Fruit fly (Drosophila melanogaster) whole organism, prepupa: Measurements from ENCODE around the gene Jhbp13.
A peak's percentile ranks its signal among the peaks of the same experiment; 100 is the strongest.

Source experiments
- Blimp-1 ChIP-seq: fragments of 200-800 bp; sonication (Bioruptor generic); optimal IDR thresholded peaks from 3 replicates; lab custom pipeline; 2017; ENCODE audit warnings: missing biosample characterization, missing genetic modification characterization, mild to moderate bottlenecking, moderate library complexity, missing genetic modification reagents
- CG10631 ChIP-seq: fragments of 200-800 bp; sonication (Bioruptor generic); optimal IDR thresholded peaks from 2 replicates; lab custom pipeline; 2016; ENCODE audit warnings: missing biosample characterization, missing genetic modification characterization
- CG10669 ChIP-seq: fragments of 200-800 bp; sonication (Bioruptor generic); optimal IDR thresholded peaks from 3 replicates; lab custom pipeline; 2018; ENCODE audit warnings: missing biosample characterization, mild to moderate bottlenecking, missing genetic modification characterization, moderate library complexity
- CG11294 ChIP-seq: fragments of 200-800 bp; sonication (Bioruptor generic); IDR thresholded peaks from 2 replicates; pipeline ENCODE4 v1.3.6; 2022; ENCODE audit warnings: missing biosample characterization, missing genetic modification characterization
- CG11762 ChIP-seq: fragments of 200-800 bp; sonication (Bioruptor generic); optimal IDR thresholded peaks from 3 replicates; lab custom pipeline; 2016; ENCODE audit warnings: missing biosample characterization, missing genetic modification characterization; ENCODE audit not compliant: insufficient read depth
- CG15336 ChIP-seq: fragments of 200-800 bp; sonication (Bioruptor generic); IDR thresholded peaks from 2 replicates; pipeline ENCODE4 v1.3.6; 2022; ENCODE audit warnings: missing biosample characterization, missing genetic modification characterization
- CG1621 ChIP-seq: fragments of 200-800 bp; sonication (Bioruptor generic); optimal IDR thresholded peaks from 3 replicates; lab custom pipeline; 2018; ENCODE audit warnings: missing biosample characterization, mild to moderate bottlenecking, missing genetic modification characterization
- CG3032 ChIP-seq: fragments of 200-800 bp; optimal IDR thresholded peaks from 2 replicates; lab custom pipeline; 2019; ENCODE audit warnings: missing biosample characterization, mild to moderate bottlenecking, missing genetic modification characterization, moderate library complexity
- CG31627 ChIP-seq: fragments of 200-800 bp; sonication (Bioruptor generic); optimal IDR thresholded peaks from 3 replicates; lab custom pipeline; 2016; ENCODE audit warnings: missing biosample characterization, missing genetic modification characterization
- CG32006 ChIP-seq: fragments of 200-800 bp; sonication (Bioruptor generic); optimal IDR thresholded peaks from 3 replicates; lab custom pipeline; 2017; ENCODE audit warnings: missing biosample characterization, mild to moderate bottlenecking, missing genetic modification characterization
- CG3919 ChIP-seq: fragments of 200-800 bp; sonication (Bioruptor generic); optimal IDR thresholded peaks from 3 replicates; lab custom pipeline; 2016; ENCODE audit warnings: missing biosample characterization, missing genetic modification characterization
- CG4318 ChIP-seq: fragments of 200-800 bp; sonication (Bioruptor generic); optimal IDR thresholded peaks from 3 replicates; lab custom pipeline; 2017; ENCODE audit warnings: missing biosample characterization, mild to moderate bottlenecking, missing genetic modification characterization
- CG6163 ChIP-seq: fragments of 200-800 bp; sonication (Bioruptor generic); IDR thresholded peaks from 3 replicates; pipeline ENCODE4 v1.3.6; 2022; ENCODE audit warnings: missing biosample characterization, missing genetic modification characterization
- CG6276 ChIP-seq: fragments of 200-800 bp; sonication (Bioruptor generic); optimal IDR thresholded peaks from 2 replicates; lab custom pipeline; 2017; ENCODE audit warnings: missing biosample characterization, mild to moderate bottlenecking, missing genetic modification characterization
- CG6792 ChIP-seq: fragments of 200-800 bp; sonication (Bioruptor generic); optimal IDR thresholded peaks from 3 replicates; lab custom pipeline; 2016; ENCODE audit warnings: missing biosample characterization, missing genetic modification characterization
- CG6808 ChIP-seq: fragments of 200-800 bp; sonication (Bioruptor generic); optimal IDR thresholded peaks from 3 replicates; lab custom pipeline; 2017; ENCODE audit warnings: missing biosample characterization, missing genetic modification characterization, mild to moderate bottlenecking, moderate library complexity, missing genetic modification reagents
- CG6854 ChIP-seq: fragments of 200-800 bp; sonication (Bioruptor generic); optimal IDR thresholded peaks from 2 replicates; lab custom pipeline; 2017; ENCODE audit warnings: missing biosample characterization, mild to moderate bottlenecking, missing genetic modification characterization
- CG7368 ChIP-seq: fragments of 200-800 bp; sonication (Bioruptor generic); optimal IDR thresholded peaks from 3 replicates; lab custom pipeline; 2016; ENCODE audit warnings: missing biosample characterization, missing genetic modification characterization
- CG8119 ChIP-seq: fragments of 200-800 bp; sonication (Bioruptor generic); IDR thresholded peaks from 3 replicates; pipeline ENCODE4 v1.3.6; 2022; ENCODE audit warnings: missing biosample characterization, missing genetic modification characterization
- CG8319 ChIP-seq: fragments of 200-800 bp; sonication (Bioruptor generic); optimal IDR thresholded peaks from 3 replicates; lab custom pipeline; 2016; ENCODE audit warnings: missing biosample characterization, missing genetic modification characterization
- CG8632 ChIP-seq: fragments of 200-800 bp; sonication (Bioruptor generic); optimal IDR thresholded peaks from 3 replicates; lab custom pipeline; 2016; ENCODE audit warnings: missing biosample characterization, missing genetic modification characterization
- CG9139 ChIP-seq: fragments of 200-800 bp; sonication (Bioruptor generic); optimal IDR thresholded peaks from 3 replicates; lab custom pipeline; 2017; ENCODE audit warnings: missing biosample characterization, mild to moderate bottlenecking, missing genetic modification characterization
- Eip75B ChIP-seq: fragments of 200-800 bp; sonication (Bioruptor generic); optimal IDR thresholded peaks from 3 replicates; lab custom pipeline; 2016; ENCODE audit warnings: missing biosample characterization, missing genetic modification characterization
- Eip78C ChIP-seq: fragments of 200-800 bp; sonication (Bioruptor generic); peaks from one replicate; lab custom pipeline; 2016; ENCODE audit warnings: missing biosample characterization, missing genetic modification characterization
- Eip93F ChIP-seq: fragments of 200-800 bp; sonication (Bioruptor generic); optimal IDR thresholded peaks from 2 replicates; lab custom pipeline; 2016; ENCODE audit warnings: missing biosample characterization, mild to moderate bottlenecking, missing genetic modification characterization
- Ets21C ChIP-seq: fragments of 200-800 bp; sonication (Bioruptor generic); optimal IDR thresholded peaks from 3 replicates; lab custom pipeline; 2016; ENCODE audit warnings: missing biosample characterization, missing genetic modification characterization
- Ets96B ChIP-seq: fragments of 200-800 bp; optimal IDR thresholded peaks from 2 replicates; lab custom pipeline; 2019; ENCODE audit warnings: missing biosample characterization, mild to moderate bottlenecking, missing genetic modification characterization, moderate library complexity
- Gug ChIP-seq: fragments of 200-800 bp; sonication (Bioruptor generic); IDR thresholded peaks from 2 replicates; pipeline ENCODE4 v1.3.6; 2022; ENCODE audit warnings: missing biosample characterization, missing genetic modification characterization
- Hr39 ChIP-seq: fragments of 200-800 bp; sonication (Bioruptor generic); optimal IDR thresholded peaks from 2 replicates; lab custom pipeline; 2016; ENCODE audit warnings: missing biosample characterization, missing genetic modification characterization
- Met ChIP-seq: fragments of 200-800 bp; sonication (Bioruptor generic); optimal IDR thresholded peaks from 3 replicates; lab custom pipeline; 2016; ENCODE audit warnings: missing biosample characterization, missing genetic modification characterization
- Smox ChIP-seq: fragments of 200-800 bp; sonication (Bioruptor generic); optimal IDR thresholded peaks from 3 replicates; lab custom pipeline; 2016; ENCODE audit warnings: missing biosample characterization, missing genetic modification characterization
- Sox102F ChIP-seq: fragments of 200-800 bp; sonication (Bioruptor generic); optimal IDR thresholded peaks from 2 replicates; lab custom pipeline; 2016; ENCODE audit warnings: missing biosample characterization, mild to moderate bottlenecking, missing genetic modification characterization
- Sox14 ChIP-seq: fragments of 200-800 bp; sonication (Bioruptor generic); optimal IDR thresholded peaks from 3 replicates; lab custom pipeline; 2016; ENCODE audit warnings: missing biosample characterization, missing genetic modification characterization
- Sox15 ChIP-seq: fragments of 200-800 bp; sonication (Bioruptor generic); optimal IDR thresholded peaks from 3 replicates; lab custom pipeline; 2016; ENCODE audit warnings: missing biosample characterization, missing genetic modification characterization
- acj6 ChIP-seq: fragments of 200-800 bp; sonication (Bioruptor generic); optimal IDR thresholded peaks from 3 replicates; lab custom pipeline; 2016; ENCODE audit warnings: missing biosample characterization, missing genetic modification characterization
- cyc ChIP-seq: fragments of 200-800 bp; sonication (Bioruptor generic); optimal IDR thresholded peaks from 3 replicates; lab custom pipeline; 2016; ENCODE audit warnings: missing biosample characterization, missing genetic modification characterization
- dac ChIP-seq: fragments of 200-800 bp; sonication (Bioruptor generic); optimal IDR thresholded peaks from 2 replicates; lab custom pipeline; 2017; ENCODE audit warnings: missing biosample characterization, mild to moderate bottlenecking, missing genetic modification characterization
- dsx ChIP-seq: fragments of 200-800 bp; optimal IDR thresholded peaks from 3 replicates; lab custom pipeline; 2019; ENCODE audit warnings: missing biosample characterization, mild to moderate bottlenecking, missing genetic modification characterization, moderate library complexity; ENCODE audit not compliant: poor library complexity, severe bottlenecking
- eg ChIP-seq: fragments of 200-800 bp; sonication (Bioruptor generic); IDR thresholded peaks from 3 replicates; pipeline ENCODE4 v1.3.6; 2022; ENCODE audit warnings: missing biosample characterization, missing genetic modification characterization
- esn ChIP-seq: fragments of 200-800 bp; sonication (Bioruptor generic); optimal IDR thresholded peaks from 2 replicates; lab custom pipeline; 2016; ENCODE audit warnings: missing biosample characterization, mild to moderate bottlenecking, missing genetic modification characterization, moderate library complexity
- fd59A ChIP-seq: fragments of 200-800 bp; sonication (Bioruptor generic); optimal IDR thresholded peaks from 2 replicates; lab custom pipeline; 2017; ENCODE audit warnings: missing biosample characterization, mild to moderate bottlenecking, missing genetic modification characterization, missing genetic modification reagents
- fd85E ChIP-seq: fragments of 200-800 bp; sonication (Bioruptor generic); optimal IDR thresholded peaks from 3 replicates; lab custom pipeline; 2016; ENCODE audit warnings: missing biosample characterization, missing genetic modification characterization
- fkh ChIP-seq: fragments of 200-800 bp; sonication (Bioruptor generic); optimal IDR thresholded peaks from 3 replicates; lab custom pipeline; 2017; ENCODE audit warnings: missing biosample characterization, mild to moderate bottlenecking, missing genetic modification characterization, moderate library complexity
- lz ChIP-seq: fragments of 200-800 bp; sonication (Bioruptor generic); optimal IDR thresholded peaks from 3 replicates; lab custom pipeline; 2016; ENCODE audit warnings: missing biosample characterization, missing genetic modification characterization
- net ChIP-seq: fragments of 200-800 bp; sonication (Bioruptor generic); optimal IDR thresholded peaks from 3 replicates; lab custom pipeline; 2016; ENCODE audit warnings: missing biosample characterization, missing genetic modification characterization
- pdm3 ChIP-seq: fragments of 200-800 bp; sonication (Bioruptor generic); optimal IDR thresholded peaks from 3 replicates; lab custom pipeline; 2016; ENCODE audit warnings: missing biosample characterization, missing genetic modification characterization
- salr ChIP-seq, 2 experiments: fragments of 200-800 bp; sonication (Bioruptor generic); optimal IDR thresholded peaks; 3 replicates each; lab custom pipeline; 2016 to 2018; ENCODE audit warnings: missing biosample characterization in 2 of 2, missing genetic modification characterization in 2 of 2, mild to moderate bottlenecking in 1 of 2
- spab ChIP-seq: fragments of 200-800 bp; sonication (Bioruptor generic); optimal IDR thresholded peaks from 2 replicates; lab custom pipeline; 2017; ENCODE audit warnings: missing biosample characterization, mild to moderate bottlenecking, missing genetic modification characterization, missing genetic modification reagents
- svp ChIP-seq: fragments of 200-800 bp; sonication (Bioruptor generic); peaks from one replicate; lab custom pipeline; 2016; ENCODE audit warnings: missing biosample characterization, missing genetic modification characterization
- topi ChIP-seq: fragments of 200-800 bp; sonication (Bioruptor generic); optimal IDR thresholded peaks from 3 replicates; lab custom pipeline; 2016; ENCODE audit warnings: missing biosample characterization, missing genetic modification characterization
- vri ChIP-seq: fragments of 200-800 bp; sonication (Bioruptor generic); optimal IDR thresholded peaks from 3 replicates; lab custom pipeline; 2016; ENCODE audit warnings: missing biosample characterization, mild to moderate bottlenecking, missing genetic modification characterization

The Jhbp13 gene

dm6 chr2L:13286456-13286855 is 46.7 kb downstream of the Jhbp13 start, which contains the start of the genes Drep4 and Uvrag (continued):
- no peak for TF ChIP-seq Sox102F (GFP tag; lab: Kevin White, UChicago)
- no peak for TF ChIP-seq CG6276 (GFP tag; lab: Kevin White, UChicago)
- TF ChIP-seq CG32006 (GFP tag; lab: Kevin White, UChicago), result no peak
- TF ChIP-seq acj6 (GFP tag; lab: Kevin White, UChicago), result peak; percentile 70
- TF ChIP-seq CG7368, result no peak
- TF ChIP-seq CG10669, result no peak
- no peak for TF ChIP-seq lz (GFP tag; lab: Kevin White, UChicago)
- TF ChIP-seq net (GFP tag; lab: Kevin White, UChicago), result no peak
- peak; percentile 60 for TF ChIP-seq esn (GFP tag; lab: Kevin White, UChicago)

DNA sequence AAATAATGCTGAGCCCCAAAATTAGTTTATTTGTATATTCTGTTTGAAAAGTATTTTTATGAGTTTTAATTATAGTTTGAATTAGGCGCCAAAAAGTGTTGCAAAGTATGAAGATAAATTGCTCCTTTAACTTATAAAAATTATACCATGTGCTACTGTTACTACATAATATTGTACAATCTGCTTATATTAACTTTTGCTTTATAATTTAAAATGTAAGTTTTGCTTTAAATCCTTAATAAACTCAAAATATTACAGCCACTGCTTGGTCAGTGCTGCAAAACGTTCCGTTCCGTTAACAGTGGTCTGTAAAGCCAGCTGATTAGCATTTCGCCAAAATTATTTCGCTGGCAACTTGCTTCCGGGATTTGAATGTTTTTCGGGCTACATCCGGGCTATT is 49.9 kb downstream of the Jhbp13 start, which contains the start of gene CG31729:
Gene CG31729, plus strand, starts transcription at position 309 of the 400 bp plus-strand sequence.
- TF ChIP-seq acj6 (GFP tag; lab: Kevin White, UChicago), result peak; percentile 15
- TF ChIP-seq cyc, result peak; percentile 55
- no peak for TF ChIP-seq CG9139 (GFP tag; lab: Kevin White, UChicago)
- TF ChIP-seq CG6792 (GFP tag; lab: Kevin White, UChicago), result no peak
- no peak for TF ChIP-seq Smox (GFP tag; lab: Kevin White, UChicago)
- peak; percentile 28 for TF ChIP-seq Hr39
- peak; percentile 51 for TF ChIP-seq topi (GFP tag; lab: Kevin White, UChicago)
- TF ChIP-seq CG10631, result peak; percentile 2
- no peak for TF ChIP-seq CG8119 (GFP tag; lab: Robert Waterston, UW)
- no peak for TF ChIP-seq fd85E
- no peak for TF ChIP-seq CG6854 (GFP tag; lab: Kevin White, UChicago)
- TF ChIP-seq net (GFP tag; lab: Kevin White, UChicago), result no peak
- no peak for TF ChIP-seq Ets21C (GFP tag; lab: Kevin White, UChicago)
- peak; percentile 25 for TF ChIP-seq pdm3
- no peak for TF ChIP-seq Sox14
- TF ChIP-seq CG3919, result peak; percentile 61
- no peak for TF ChIP-seq CG3032
- no peak for TF ChIP-seq fd59A (GFP tag; lab: Kevin White, UChicago)
- no peak for TF ChIP-seq CG1621 (tag; lab: Kevin White, UChicago)
- no peak for TF ChIP-seq Ets96B (tag; lab: Kevin White, UChicago)
- no peak for TF ChIP-seq fkh (GFP tag; lab: Kevin White, UChicago)
- TF ChIP-seq CG8632 (GFP tag; lab: Kevin White, UChicago), result no peak
- no peak for TF ChIP-seq CG15336
- no peak for TF ChIP-seq CG6163 (GFP tag; lab: Robert Waterston, UW)
- no peak for TF ChIP-seq CG6276 (GFP tag; lab: Kevin White, UChicago)
- TF ChIP-seq Eip93F (GFP tag; lab: Kevin White, UChicago), result peak; percentile 5
- no peak for TF ChIP-seq Sox15 (GFP tag; lab: Kevin White, UChicago)
- TF ChIP-seq CG6808 (GFP tag; lab: Kevin White, UChicago), result no peak
- TF ChIP-seq CG11762 (GFP tag; lab: Kevin White, UChicago), result no peak
- TF ChIP-seq Eip78C, result peak; percentile 90
- TF ChIP-seq CG11294 (GFP tag; lab: Robert Waterston, UW), result no peak
- TF ChIP-seq spab (GFP tag; lab: Kevin White, UChicago), result no peak
- TF ChIP-seq Blimp-1, result no peak
- peak; percentile 23 for TF ChIP-seq CG31627 (GFP tag; lab: Kevin White, UChicago)
- no peak for TF ChIP-seq dac (GFP tag; lab: Kevin White, UChicago)
- peak; percentile 19 for TF ChIP-seq Met (GFP tag; lab: Kevin White, UChicago)
- TF ChIP-seq dsx, result no peak
- TF ChIP-seq eg (GFP tag; lab: Robert Waterston, UW), result no peak
- TF ChIP-seq svp, result no peak
- no peak for TF ChIP-seq CG4318 (GFP tag; lab: Kevin White, UChicago)
- TF ChIP-seq salr (GFP tag; optimal IDR thresholded peaks at IDR 0.05; lab: Kevin White, UChicago), result no peak
- TF ChIP-seq Gug (GFP tag; lab: Robert Waterston, UW), result no peak
- no peak for TF ChIP-seq vri (GFP tag; lab: Kevin White, UChicago)
- peak; percentile 4 for TF ChIP-seq CG8319
- TF ChIP-seq Eip75B (GFP tag; lab: Kevin White, UChicago), result peak; percentile 18
